Worm (Caenorhabditis elegans) whole organism, late embryonic: ENCODE data around the gene crn-5.

ENCODE experiments used
- C08G9.2 ChIP-seq: sonication (generic microtip); optimal IDR thresholded peaks from 2 replicates; lab custom pipeline; 2016; ENCODE audit warnings: mild to moderate bottlenecking, missing genetic modification characterization, moderate library complexity, missing compliant biosample characterization
- F13H6.1 ChIP-seq: sonication (generic microtip); optimal IDR thresholded peaks from 2 replicates; lab custom pipeline; 2016; ENCODE audit warnings: missing genetic modification characterization, missing compliant biosample characterization
- K02D7.2 ChIP-seq: sonication (generic microtip); optimal IDR thresholded peaks from 2 replicates; lab custom pipeline; 2017; ENCODE audit warnings: mild to moderate bottlenecking, missing genetic modification characterization, missing compliant biosample characterization
- K09A11.1 ChIP-seq: sonication (generic microtip); optimal IDR thresholded peaks from 2 replicates; lab custom pipeline; 2017; ENCODE audit warnings: antibody characterized with exemption, mild to moderate bottlenecking, missing genetic modification characterization, missing compliant biosample characterization; ENCODE audit not compliant: insufficient read depth
- Y22D7AL.16 ChIP-seq: sonication (generic microtip); optimal IDR thresholded peaks from 2 replicates; lab custom pipeline; 2016; ENCODE audit warnings: missing genetic modification characterization, missing compliant biosample characterization
- ahr-1 ChIP-seq: sonication (generic microtip); optimal IDR thresholded peaks from 2 replicates; lab custom pipeline; 2016; ENCODE audit warnings: missing genetic modification characterization, missing compliant biosample characterization
- ceh-19 ChIP-seq: fragments of 200-800 bp; sonication (Bioruptor generic); optimal IDR thresholded peaks from 2 replicates; lab custom pipeline; 2018; ENCODE audit warnings: mild to moderate bottlenecking, missing genetic modification characterization, missing compliant biosample characterization
- ceh-2 ChIP-seq: sonication (generic microtip); optimal IDR thresholded peaks from 2 replicates; lab custom pipeline; 2016; ENCODE audit warnings: missing genotype, missing genetic modification characterization, missing compliant biosample characterization
- ceh-30 ChIP-seq: fragments of 150-350 bp; optimal IDR thresholded peaks from 2 replicates; lab custom pipeline; 2014; ENCODE audit warnings: missing biosample characterization, missing genetic modification characterization
- ceh-31 ChIP-seq: sonication (generic microtip); optimal IDR thresholded peaks from 2 replicates; lab custom pipeline; 2016; ENCODE audit warnings: missing genetic modification characterization, missing compliant biosample characterization
- ceh-34 ChIP-seq: sonication (generic microtip); optimal IDR thresholded peaks from 2 replicates; lab custom pipeline; 2016; ENCODE audit warnings: mild to moderate bottlenecking, missing genetic modification characterization, missing compliant biosample characterization
- ceh-9 ChIP-seq: sonication (generic microtip); optimal IDR thresholded peaks from 2 replicates; lab custom pipeline; 2016; ENCODE audit warnings: mild to moderate bottlenecking, missing genetic modification characterization, inconsistent platforms, missing compliant biosample characterization
- che-1 ChIP-seq: sonication (generic microtip); optimal IDR thresholded peaks from 2 replicates; lab custom pipeline; 2016; ENCODE audit warnings: mild to moderate bottlenecking, missing genetic modification characterization, missing compliant biosample characterization
- dmd-4 ChIP-seq: sonication (generic microtip); optimal IDR thresholded peaks from 2 replicates; lab custom pipeline; 2016; ENCODE audit warnings: borderline replicate concordance, missing genetic modification characterization, missing compliant biosample characterization
- elt-2 ChIP-seq: sonication (generic microtip); optimal IDR thresholded peaks from 2 replicates; lab custom pipeline; 2016; ENCODE audit warnings: missing genetic modification reagents, missing genetic modification characterization, missing compliant biosample characterization
- fax-1 ChIP-seq: sonication (generic microtip); optimal IDR thresholded peaks from 2 replicates; lab custom pipeline; 2016; ENCODE audit warnings: missing genotype, missing genetic modification characterization, missing compliant biosample characterization
- gmeb-2 ChIP-seq: sonication (generic microtip); optimal IDR thresholded peaks from 2 replicates; lab custom pipeline; 2016; ENCODE audit warnings: missing genetic modification characterization, inconsistent platforms, missing compliant biosample characterization
- hlh-30 ChIP-seq: sonication (generic microtip); optimal IDR thresholded peaks from 2 replicates; lab custom pipeline; 2017; ENCODE audit warnings: antibody characterized with exemption, missing genetic modification characterization, missing compliant biosample characterization; ENCODE audit not compliant: insufficient read depth
- lin-11 ChIP-seq: fragments of 200-800 bp; sonication (Bioruptor generic); optimal IDR thresholded peaks from 2 replicates; lab custom pipeline; 2018; ENCODE audit warnings: mild to moderate bottlenecking, missing genetic modification characterization, missing compliant biosample characterization
- madf-2 ChIP-seq: sonication (generic microtip); optimal IDR thresholded peaks from 2 replicates; lab custom pipeline; 2017; ENCODE audit warnings: missing genetic modification characterization, missing compliant biosample characterization
- mec-3 ChIP-seq: sonication (generic microtip); optimal IDR thresholded peaks from 2 replicates; lab custom pipeline; 2016; ENCODE audit warnings: borderline replicate concordance, missing genetic modification characterization, missing compliant biosample characterization
- npax-4 ChIP-seq: sonication (generic microtip); optimal IDR thresholded peaks from 2 replicates; lab custom pipeline; 2016; ENCODE audit warnings: missing genetic modification characterization, missing compliant biosample characterization
- pat-9 ChIP-seq: fragments of 200-800 bp; sonication (Bioruptor generic); optimal IDR thresholded peaks from 2 replicates; lab custom pipeline; 2018; ENCODE audit warnings: mild to moderate bottlenecking, missing genetic modification characterization, moderate library complexity, missing compliant biosample characterization
- pax-1 ChIP-seq: fragments of 150-350 bp; optimal IDR thresholded peaks from 2 replicates; lab custom pipeline; 2014; ENCODE audit warnings: missing biosample characterization, missing genetic modification characterization
- pha-4 ChIP-seq: fragments of 150-350 bp; optimal IDR thresholded peaks from 2 replicates; lab custom pipeline; 2018; ENCODE audit warnings: missing biosample characterization, missing genetic modification reagents, missing genetic modification characterization
- pqm-1 ChIP-seq: sonication (generic microtip); optimal IDR thresholded peaks from 2 replicates; lab custom pipeline; 2016; ENCODE audit warnings: missing genetic modification characterization, missing compliant biosample characterization
- ref-2 ChIP-seq: sonication (generic microtip); optimal IDR thresholded peaks from 2 replicates; lab custom pipeline; 2016; ENCODE audit warnings: missing genetic modification characterization, missing compliant biosample characterization
- rnt-1 ChIP-seq: sonication (generic microtip); optimal IDR thresholded peaks from 2 replicates; lab custom pipeline; 2016; ENCODE audit warnings: missing genetic modification characterization, missing compliant biosample characterization
- sdc-2 ChIP-seq: sonication (generic microtip); optimal IDR thresholded peaks from 2 replicates; lab custom pipeline; 2016; ENCODE audit warnings: missing genotype, missing genetic modification characterization, missing compliant biosample characterization
- unc-42 ChIP-seq: sonication (generic microtip); optimal IDR thresholded peaks from 2 replicates; lab custom pipeline; 2016; ENCODE audit warnings: missing genotype, missing genetic modification characterization, missing compliant biosample characterization
- unc-55 ChIP-seq: sonication (generic microtip); optimal IDR thresholded peaks from 2 replicates; lab custom pipeline; 2017; ENCODE audit warnings: missing biosample characterization, missing genetic modification reagents, missing genetic modification characterization
- zip-5 ChIP-seq: sonication (generic microtip); optimal IDR thresholded peaks from 2 replicates; lab custom pipeline; 2016; ENCODE audit warnings: missing genetic modification characterization, missing compliant biosample characterization

Gene crn-5

DNA sequence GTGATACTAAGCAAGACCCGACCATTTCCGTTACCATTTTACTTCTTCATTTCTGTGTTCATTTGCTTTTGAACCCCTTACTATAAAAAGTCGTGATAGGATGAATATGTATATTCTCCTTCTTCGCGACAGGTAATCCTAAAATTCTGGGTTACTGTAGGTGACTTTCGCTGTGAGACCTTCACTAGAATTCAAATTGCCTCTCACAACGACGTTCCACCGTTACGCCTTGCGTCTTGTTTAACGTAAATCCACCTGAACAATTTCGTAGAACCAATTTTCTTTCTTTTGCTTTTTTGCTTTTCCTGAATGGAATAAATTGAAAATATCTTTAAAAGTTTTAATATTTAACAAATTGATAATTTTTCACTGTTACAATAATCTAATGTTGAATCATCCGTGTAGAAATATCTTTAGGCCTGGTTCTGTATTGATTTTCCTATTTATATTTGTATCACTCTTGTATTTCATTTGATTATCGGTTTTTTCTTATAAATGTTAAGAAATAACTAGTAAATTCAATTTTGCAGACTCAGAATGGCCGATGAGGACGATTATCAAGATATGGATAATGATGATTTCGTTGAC is 13.6 kb upstream of the crn-5 start, which contains the start of gene rpb-6:
rpb-6 (plus strand) TSS at position 538 of the 588 bp plus-strand sequence.
- TF ChIP-seq ceh-2: no peak
- TF ChIP-seq lin-11 (tag; lab: Kevin White, UChicago): no peak
- TF ChIP-seq mec-3 (tag; lab: Kevin White, UChicago): no peak
- no peak for TF ChIP-seq zip-5 (tag; lab: Kevin White, UChicago)

DNA sequence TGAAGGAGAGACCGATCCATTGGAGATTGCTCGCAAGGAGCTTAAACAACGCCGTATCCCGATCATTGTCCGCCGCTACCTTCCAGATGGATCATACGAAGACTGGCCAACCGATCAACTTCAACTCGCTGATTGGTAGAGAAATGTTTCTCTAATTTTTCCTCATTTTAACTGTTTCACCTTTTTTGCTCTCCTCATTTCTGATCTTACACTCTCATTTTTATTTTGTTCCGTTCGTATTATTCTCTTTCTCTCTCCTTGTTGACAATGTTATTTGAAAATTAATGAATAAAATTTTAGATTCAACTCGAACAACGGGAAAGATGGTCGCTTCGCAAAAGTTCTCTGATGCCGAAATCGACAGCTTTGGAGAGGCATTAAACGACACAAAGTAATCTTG is 12.9 kb upstream of the crn-5 start, which contains the start of gene dohh-1:
dohh-1 (plus strand) TSS at position 301 of the 400 bp plus-strand sequence.
- TF ChIP-seq dmd-4 (tag; lab: Kevin White, UChicago) (no peak), gmeb-2 (no peak), zip-5 (tag; lab: Kevin White, UChicago) (no peak), hlh-30 (tag; lab: Kevin White, UChicago) (no peak), ceh-2 (no peak)

DNA sequence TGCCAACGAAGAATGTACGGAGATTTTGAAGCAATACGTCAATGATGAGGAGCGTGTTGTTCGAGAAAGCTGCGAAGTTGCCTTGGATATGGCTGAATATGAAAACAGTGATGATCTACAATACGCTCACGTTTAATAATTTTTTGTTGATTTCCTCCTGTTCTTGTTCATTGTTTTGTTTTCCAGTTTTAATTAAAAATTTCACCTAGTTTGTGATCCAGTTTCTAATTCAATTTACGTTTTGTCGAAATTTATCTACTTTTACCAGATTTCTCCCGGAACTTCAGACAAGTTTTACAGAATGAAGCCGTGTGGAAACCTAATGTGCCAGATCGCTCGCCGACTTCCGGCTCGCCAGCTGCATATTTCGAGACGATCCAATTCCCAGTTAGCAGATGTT is 11.7 kb upstream of the crn-5 start, which contains the start of gene dap-3:
dap-3 (plus strand) TSS at position 301 of the 400 bp plus-strand sequence.
- TF ChIP-seq rnt-1 (tag; lab: Kevin White, UChicago) (no peak), ceh-30 (tag; lab: Kevin White, UChicago) (no peak), Y22D7AL.16 (tag; lab: Kevin White, UChicago) (no peak)

DNA sequence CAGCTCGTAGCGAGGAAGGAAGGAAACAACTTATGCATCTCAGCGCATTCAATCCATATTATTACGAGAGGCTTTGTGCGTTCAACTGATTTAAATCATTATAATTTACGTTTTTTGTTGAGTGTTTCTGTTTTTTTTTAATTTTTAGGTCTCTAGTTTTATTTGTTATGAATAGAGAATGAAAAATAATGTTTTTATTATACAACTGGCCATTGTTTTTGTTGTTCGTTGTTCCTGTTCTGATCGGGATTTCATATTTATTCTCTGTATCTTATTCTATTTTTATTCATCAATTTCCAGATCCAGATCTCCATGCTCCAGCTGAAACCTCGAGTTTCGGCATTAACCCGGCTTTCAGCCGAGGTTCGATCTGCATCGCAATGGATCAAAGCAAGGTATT is 10.2 kb upstream of the crn-5 start, which contains the start of gene mrps-22:
mrps-22 (plus strand) TSS at position 301 of the 400 bp plus-strand sequence.
- TF ChIP-seq F13H6.1 (tag; lab: Kevin White, UChicago) (no peak), gmeb-2 (no peak), fax-1 (tag; lab: Kevin White, UChicago) (no peak), ceh-31 (tag; lab: Kevin White, UChicago) (no peak), pqm-1 (tag; lab: Kevin White, UChicago) (no peak), hlh-30 (tag; lab: Kevin White, UChicago) (no peak), ref-2 (tag; lab: Kevin White, UChicago) (no peak), pha-4 (tag; lab: Kevin White, UChicago) (no peak), ceh-19 (GFP tag; lab: Kevin White, UChicago) (no peak), Y22D7AL.16 (tag; lab: Kevin White, UChicago) (no peak)

DNA sequence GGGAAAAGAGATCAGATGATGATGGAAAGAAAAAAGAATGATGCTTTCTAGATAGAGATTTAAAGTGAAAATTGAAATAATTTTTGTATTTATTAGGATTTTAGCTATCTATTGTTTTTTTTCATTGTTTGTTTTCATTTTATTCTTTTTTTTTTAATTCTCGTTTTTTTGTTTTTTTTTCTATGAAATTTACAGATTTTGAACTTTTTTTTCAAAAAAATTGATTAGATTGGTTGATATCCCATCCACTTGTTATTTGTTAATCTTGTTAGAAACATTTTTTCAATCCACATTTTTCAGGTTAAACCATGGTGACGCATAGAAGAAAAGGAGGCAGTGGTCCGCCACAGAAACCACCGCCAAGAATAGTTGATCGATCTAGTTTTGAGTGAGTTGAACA is 8.5 kb upstream of the crn-5 start, which contains the start of gene algn-9:
algn-9 (plus strand) TSS at position 301 of the 400 bp plus-strand sequence.
- no peak for TF ChIP-seq K02D7.2 (tag; lab: Kevin White, UChicago)
- TF ChIP-seq pax-1 (tag; lab: Kevin White, UChicago): no peak
- no peak for TF ChIP-seq ahr-1 (tag; lab: Kevin White, UChicago)
- TF ChIP-seq unc-42 (tag; lab: Kevin White, UChicago): no peak
- TF ChIP-seq ceh-34 (tag; lab: Kevin White, UChicago): no peak
- no peak for TF ChIP-seq pat-9 (tag; lab: Kevin White, UChicago)

DNA sequence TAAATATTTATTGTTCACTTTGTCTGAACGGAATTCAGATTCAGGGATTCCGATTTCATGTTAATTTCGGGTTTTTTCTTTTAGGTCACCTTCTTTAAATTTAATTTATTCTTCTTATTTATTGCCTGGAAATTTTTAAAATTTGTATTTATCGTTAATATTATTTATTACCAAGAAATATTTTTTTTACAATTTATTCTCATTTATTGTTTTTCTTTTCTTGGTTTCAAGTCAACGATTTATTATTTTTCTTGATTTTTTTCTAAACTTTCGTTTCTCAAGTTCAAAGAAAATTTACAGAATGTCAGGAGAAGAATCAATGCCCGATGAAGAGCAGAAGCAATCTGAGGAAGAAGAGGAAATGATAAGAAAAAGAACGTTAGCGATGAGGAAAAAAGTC is 4.8 kb upstream of the crn-5 start, which contains the start of gene crn-3:
crn-3 (plus strand) TSS at position 301 of the 400 bp plus-strand sequence.
- TF ChIP-seq madf-2 (tag; lab: Kevin White, UChicago) (no peak), ceh-9 (no peak), pat-9 (tag; lab: Kevin White, UChicago) (no peak), ceh-2 (no peak), npax-4 (no peak), ceh-19 (GFP tag; lab: Kevin White, UChicago) (no peak), pqm-1 (tag; lab: Kevin White, UChicago) (no peak), sdc-2 (tag; lab: Kevin White, UChicago) (no peak), che-1 (tag; lab: Kevin White, UChicago) (no peak), unc-55 (GFP tag; lab: Kevin White, UChicago) (no peak), K09A11.1 (tag; lab: Kevin White, UChicago) (no peak), C08G9.2 (tag; lab: Kevin White, UChicago) (no peak), elt-2 (tag; lab: Kevin White, UChicago) (no peak)
